Worm (Caenorhabditis elegans) whole organism, L1 larva: ENCODE data around the gene vha-13.

Source experiments
- Y116A8C.19 ChIP-seq: sonication (generic microtip); optimal IDR thresholded peaks from 2 replicates; lab custom pipeline; 2016; ENCODE audit warnings: missing compliant biosample characterization, missing genetic modification characterization, borderline replicate concordance
- ces-1 ChIP-seq: fragments of 150-350 bp; optimal IDR thresholded peaks from 2 replicates; lab custom pipeline; 2014; ENCODE audit warnings: missing biosample characterization, missing genetic modification reagents, missing genetic modification characterization
- hlh-17 ChIP-seq: fragments of 200-800 bp; sonication (Bioruptor generic); optimal IDR thresholded peaks from 2 replicates; lab custom pipeline; 2018; ENCODE audit warnings: missing genetic modification characterization, mild to moderate bottlenecking, missing compliant biosample characterization, moderate library complexity, borderline replicate concordance
- hpl-2 ChIP-seq: fragments of 150-350 bp; optimal IDR thresholded peaks from 2 replicates; lab custom pipeline; 2014; ENCODE audit warnings: missing biosample characterization, missing genetic modification reagents, missing genetic modification characterization
- sox-4 ChIP-seq: sonication (generic microtip); optimal IDR thresholded peaks from 2 replicates; lab custom pipeline; 2016; ENCODE audit warnings: missing genetic modification characterization, missing compliant biosample characterization
- sptf-1 ChIP-seq: fragments of 150-350 bp; optimal IDR thresholded peaks from 2 replicates; lab custom pipeline; 2014; ENCODE audit warnings: missing biosample characterization, missing genetic modification characterization
- tbx-2 ChIP-seq: sonication (generic microtip); optimal IDR thresholded peaks from 2 replicates; lab custom pipeline; 2016; ENCODE audit warnings: missing genetic modification characterization, missing compliant biosample characterization
- unc-130 ChIP-seq: fragments of 150-350 bp; optimal IDR thresholded peaks from 2 replicates; lab custom pipeline; 2017; ENCODE audit warnings: missing biosample characterization, missing genetic modification characterization, inconsistent platforms
- unc-62 ChIP-seq: fragments of 150-350 bp; optimal IDR thresholded peaks from 2 replicates; lab custom pipeline; 2014; ENCODE audit warnings: missing biosample characterization, missing genetic modification reagents, missing genetic modification characterization
- xbp-1 ChIP-seq: sonication (generic microtip); optimal IDR thresholded peaks from 2 replicates; lab custom pipeline; 2016; ENCODE audit warnings: missing genetic modification characterization, missing compliant biosample characterization
- zag-1 ChIP-seq: fragments of 150-350 bp; optimal IDR thresholded peaks from 2 replicates; lab custom pipeline; 2014; ENCODE audit warnings: missing biosample characterization, missing genetic modification characterization
- zip-4 ChIP-seq: fragments of 200-800 bp; sonication (Bioruptor generic); optimal IDR thresholded peaks from 2 replicates; lab custom pipeline; 2018; ENCODE audit warnings: mild to moderate bottlenecking, missing genetic modification characterization, moderate library complexity, missing compliant biosample characterization
- ztf-11 ChIP-seq, 2 experiments: sonication (generic microtip); optimal IDR thresholded peaks; 2 replicates each; lab custom pipeline; 2016 to 2017; ENCODE audit warnings: missing genetic modification characterization in 2 of 2, missing biosample characterization in 1 of 2, missing compliant biosample characterization in 1 of 2

Gene vha-13

ce11 chrV:14396123-14396669 is 44.7 kb downstream of the vha-13 start:
- TF ChIP-seq xbp-1 (no peak), zag-1 (tag; lab: Kevin White, UChicago) (no peak), sptf-1 (no peak), Y116A8C.19 (tag; lab: Kevin White, UChicago) (no peak), tbx-2 (no peak), sox-4 (no peak), unc-130 (tag; lab: Kevin White, UChicago) (no peak), hpl-2 (GFP tag; lab: Kevin White, UChicago) (no peak), unc-62 (GFP tag; lab: Kevin White, UChicago) (no peak), zip-4 (no peak), hlh-17 (GFP tag; lab: Kevin White, UChicago) (no peak), ztf-11 (tag; optimal IDR thresholded peaks at IDR 0.05; lab: Kevin White, UChicago) (no peak), ces-1 (GFP tag; lab: Kevin White, UChicago) (no peak)
